Fruit fly (Drosophila melanogaster): ENCODE measurements around the gene CG14200.
A peak's percentile ranks its signal among the peaks of the same experiment; 100 is the strongest.

Gene CG14200

dm6 chrX:19565714-19566316, 70.5 kb downstream of the CG14200 start, which contains the start of the genes Grip84 and car (continued):
- peak; percentile 65 for TF ChIP-seq CG18619 (GFP tag; optimal IDR thresholded peaks at IDR 0.05)
- TF ChIP-seq CG33557 (GFP tag; optimal IDR thresholded peaks at IDR 0.05) = peak; percentile 43
- peak; percentile 55 for TF ChIP-seq CG8388 (GFP tag; optimal IDR thresholded peaks at IDR 0.05)
- TF ChIP-seq ind (GFP tag; optimal IDR thresholded peaks at IDR 0.05) = peak; percentile 61
- TF ChIP-seq dm (GFP tag; optimal IDR thresholded peaks at IDR 0.05) = peak; percentile 48
- TF ChIP-seq tap (tag; optimal IDR thresholded peaks at IDR 0.05) = no peak
- TF ChIP-seq lbe (GFP tag; optimal IDR thresholded peaks at IDR 0.05) = no peak
- peak; percentile 58; the same call in 2 of the 4 replicates for TF ChIP-seq Gug (GFP tag; IDR thresholded peaks at IDR 0.05)
- no peak for TF ChIP-seq CG6791 (GFP tag; IDR thresholded peaks at IDR 0.05; ENCODE audit: partially characterized antibody)
- peak; percentile 76 for TF ChIP-seq CG8924 (tag; optimal IDR thresholded peaks at IDR 0.05)
- TF ChIP-seq Gsc (GFP tag; IDR thresholded peaks at IDR 0.05) = no peak
- TF ChIP-seq Dip3 (GFP tag; optimal IDR thresholded peaks at IDR 0.05) = peak; percentile 8
- peak; percentile 72 for TF ChIP-seq Rfx (GFP tag; IDR thresholded peaks at IDR 0.05)
- TF ChIP-seq CG6765 (GFP tag; optimal IDR thresholded peaks at IDR 0.05) = no peak
- TF ChIP-seq abd-A (tag; optimal IDR thresholded peaks at IDR 0.05) = no peak
- TF ChIP-seq CG6854 (GFP tag; optimal IDR thresholded peaks at IDR 0.05) = no peak
- TF ChIP-seq chn (GFP tag; optimal IDR thresholded peaks at IDR 0.05) = peak; percentile 20
- peak; percentile 79 for TF ChIP-seq sug (tag; optimal IDR thresholded peaks at IDR 0.05)
- TF ChIP-seq Dp (GFP tag; optimal IDR thresholded peaks at IDR 0.05) = peak; percentile 22
- no peak for TF ChIP-seq ATbp (GFP tag; optimal IDR thresholded peaks at IDR 0.05)
- peak; percentile 52 for TF ChIP-seq CG2116 (GFP tag; optimal IDR thresholded peaks at IDR 0.05)
- TF ChIP-seq CG34376 (GFP tag; optimal IDR thresholded peaks at IDR 0.05) = peak; percentile 30
- TF ChIP-seq CrebB (tag; optimal IDR thresholded peaks at IDR 0.05) = peak; percentile 11
- TF ChIP-seq CG32767 (GFP tag; IDR thresholded peaks at IDR 0.05) = peak; percentile 32; the same call in 1 of the 2 replicates
- TF ChIP-seq D19B (GFP tag; optimal IDR thresholded peaks at IDR 0.05) = peak; percentile 57
- TF ChIP-seq ap (GFP tag; IDR thresholded peaks at IDR 0.05) = peak; percentile 14; the same call in 1 of the 2 replicates
- TF ChIP-seq CG4707 (GFP tag; optimal IDR thresholded peaks at IDR 0.05) = no peak
- TF ChIP-seq CG2202 (tag; optimal IDR thresholded peaks at IDR 0.05) = peak; percentile 8
- TF ChIP-seq vnd (GFP tag; IDR thresholded peaks at IDR 0.05; ENCODE audit: partially characterized antibody) = no peak
- 0 out of 3 replicates have a peak, but pooled peaks have one; percentile 33 for TF ChIP-seq CG11695 (GFP tag; IDR thresholded peaks at IDR 0.05)
- no peak for TF ChIP-seq dimm (GFP tag; IDR thresholded peaks at IDR 0.05)
- 0 out of 2 replicates have a peak, but pooled peaks have one; percentile 15 for TF ChIP-seq NFAT (GFP tag; IDR thresholded peaks at IDR 0.05)
- peak in 1 of 2 experiments; percentile 25 for TF ChIP-seq Hr51 (GFP tag; optimal IDR thresholded peaks at IDR 0.05)
- TF ChIP-seq rib (GFP tag; IDR thresholded peaks at IDR 0.05) = no peak
- TF ChIP-seq CG17385 (GFP tag; optimal IDR thresholded peaks at IDR 0.05) = peak; percentile 51
- 0 out of 2 replicates have a peak, but pooled peaks have one; percentile 29 for TF ChIP-seq CG14667 (GFP tag; IDR thresholded peaks at IDR 0.05)
- peak; percentile 64 for TF ChIP-seq CG10267 (tag; optimal IDR thresholded peaks at IDR 0.05)
- TF ChIP-seq jumu (GFP tag; optimal IDR thresholded peaks at IDR 0.05) = peak; percentile 64
- TF ChIP-seq CG12104 (GFP tag; optimal IDR thresholded peaks at IDR 0.05) = peak; percentile 29
- TF ChIP-seq Adf1 (GFP tag; IDR thresholded peaks at IDR 0.05) = peak; percentile 20; the same call in 1 of the 2 replicates
- peak; percentile 66 for TF ChIP-seq al (GFP tag; IDR thresholded peaks at IDR 0.05)
- TF ChIP-seq salm (tag; optimal IDR thresholded peaks at IDR 0.05) = no peak
- no peak for TF ChIP-seq yki (optimal IDR thresholded peaks at IDR 0.05)
- TF ChIP-seq HLH54F (GFP tag; optimal IDR thresholded peaks at IDR 0.05) = peak; percentile 55
- peak; percentile 58; the same call in 2 of the 3 replicates for TF ChIP-seq croc (GFP tag; conservative IDR thresholded peaks at IDR 0.05)
- peak; percentile 44 for TF ChIP-seq BEAF-32 (GFP tag; optimal IDR thresholded peaks at IDR 0.05)
- TF ChIP-seq CG10462 (GFP tag; optimal IDR thresholded peaks at IDR 0.05) = peak; percentile 3
- peak; percentile 55 for TF ChIP-seq CG17186 (GFP tag; optimal IDR thresholded peaks at IDR 0.05)
- no peak for TF ChIP-seq CG11723 (GFP tag; optimal IDR thresholded peaks at IDR 0.05)
- TF ChIP-seq CG6683 (GFP tag; optimal IDR thresholded peaks at IDR 0.05) = no peak
